Worm (Caenorhabditis elegans) whole organism, L1 larva: Measurements from ENCODE around the gene pqn-29.

Experiments used
- C04F5.9 ChIP-seq: sonication (generic microtip); optimal IDR thresholded peaks from 2 replicates; lab custom pipeline; 2016; ENCODE audit warnings: missing genetic modification characterization, missing compliant biosample characterization
- C34B4.2 ChIP-seq: sonication (generic microtip); optimal IDR thresholded peaks from 2 replicates; lab custom pipeline; 2017; ENCODE audit warnings: mild to moderate bottlenecking, missing genetic modification characterization, missing compliant biosample characterization
- F16B12.6 ChIP-seq: fragments of 150-350 bp; optimal IDR thresholded peaks from 2 replicates; lab custom pipeline; 2014; ENCODE audit warnings: missing biosample characterization, missing genetic modification characterization
- aly-2 ChIP-seq: fragments of 150-350 bp; optimal IDR thresholded peaks from 2 replicates; lab custom pipeline; 2014; ENCODE audit warnings: missing biosample characterization, missing genetic modification characterization
- ama-1 ChIP-seq: fragments of 150-350 bp; optimal IDR thresholded peaks from 2 replicates; lab custom pipeline; 2014
- ceh-63 ChIP-seq: fragments of 200-800 bp; sonication (Bioruptor generic); optimal IDR thresholded peaks from 2 replicates; lab custom pipeline; 2018; ENCODE audit warnings: mild to moderate bottlenecking, missing genetic modification characterization, missing compliant biosample characterization
- ceh-8 ChIP-seq: fragments of 200-800 bp; sonication (Bioruptor generic); optimal IDR thresholded peaks from 2 replicates; lab custom pipeline; 2018; ENCODE audit warnings: mild to moderate bottlenecking, missing genetic modification characterization, moderate library complexity, missing compliant biosample characterization
- ceh-82 ChIP-seq, 3 experiments: fragments of 150-350 bp in 1 of 3; sonication (generic microtip) in 2 of 3; optimal IDR thresholded peaks; 2 replicates each; lab custom pipeline; 2014 to 2017; ENCODE audit warnings: missing biosample characterization in 3 of 3, missing genetic modification characterization in 3 of 3
- ceh-88 ChIP-seq: fragments of 200-800 bp; sonication (Bioruptor generic); IDR thresholded peaks from 2 replicates; pipeline ENCODE4 v1.3.6; 2022; ENCODE audit warnings: missing genetic modification characterization, missing compliant biosample characterization
- ceh-90 ChIP-seq: sonication (generic microtip); optimal IDR thresholded peaks from 2 replicates; lab custom pipeline; 2016; ENCODE audit warnings: missing genetic modification characterization, missing compliant biosample characterization
- dpl-1 ChIP-seq, 3 experiments: fragments of 150-350 bp in 2 of 3; sonication (generic microtip) in 1 of 3; optimal IDR thresholded peaks; 2 replicates each; lab custom pipeline; 2014 to 2017; ENCODE audit warnings: missing biosample characterization in 3 of 3, missing genetic modification characterization in 3 of 3, missing genetic modification reagents in 3 of 3
- dsc-1 ChIP-seq: sonication (generic microtip); optimal IDR thresholded peaks from 2 replicates; lab custom pipeline; 2016; ENCODE audit warnings: mild to moderate bottlenecking, missing genetic modification characterization, missing compliant biosample characterization
- efl-1 ChIP-seq, 4 experiments: fragments of 150-350 bp; optimal IDR thresholded peaks in 3 of 4; peaks in 1 of 4; 1 replicate in 1 of 4; 2 replicates in 3 of 4; lab custom pipeline; 2014; ENCODE audit warnings: missing biosample characterization in 2 of 4, missing genetic modification characterization in 2 of 4, missing genetic modification reagents in 2 of 4
- egl-27 ChIP-seq, 2 experiments: fragments of 150-350 bp in 1 of 2; sonication (generic microtip); optimal IDR thresholded peaks; 3 replicates each; lab custom pipeline; 2017 to 2018; ENCODE audit warnings: missing biosample characterization in 2 of 2, missing genetic modification characterization in 2 of 2, missing genetic modification reagents in 2 of 2
- elt-2 ChIP-seq: sonication (generic microtip); optimal IDR thresholded peaks from 2 replicates; lab custom pipeline; 2016; ENCODE audit warnings: missing genetic modification characterization, mild to moderate bottlenecking, inconsistent platforms, missing compliant biosample characterization, missing genetic modification reagents
- elt-3 ChIP-seq, 6 experiments: fragments of 150-350 bp in 1 of 6; sonication (generic microtip); optimal IDR thresholded peaks; 2 replicates each; lab custom pipeline; 2017 to 2018; ENCODE audit warnings: missing biosample characterization in 6 of 6, missing genetic modification characterization in 6 of 6, inconsistent platforms in 1 of 6
- ets-5 ChIP-seq: fragments of 200-800 bp; sonication (Bioruptor generic); IDR thresholded peaks from 2 replicates; pipeline ENCODE4 v1.3.6; 2022; ENCODE audit warnings: missing genetic modification characterization, missing compliant biosample characterization
- fkh-4 ChIP-seq: sonication (generic microtip); optimal IDR thresholded peaks from 2 replicates; lab custom pipeline; 2016; ENCODE audit warnings: missing compliant biosample characterization, missing genetic modification characterization, borderline replicate concordance
- fos-1 ChIP-seq: fragments of 150-350 bp; optimal IDR thresholded peaks from 2 replicates; lab custom pipeline; 2014; ENCODE audit warnings: missing biosample characterization, missing genetic modification characterization
- grh-1 ChIP-seq: fragments of 200-800 bp; sonication (Bioruptor generic); IDR thresholded peaks from 2 replicates; pipeline ENCODE4 v1.3.6; 2022; ENCODE audit warnings: missing genetic modification reagents, missing genetic modification characterization, missing compliant biosample characterization
- hlh-17 ChIP-seq: fragments of 200-800 bp; sonication (Bioruptor generic); optimal IDR thresholded peaks from 2 replicates; lab custom pipeline; 2018; ENCODE audit warnings: missing genetic modification characterization, mild to moderate bottlenecking, missing compliant biosample characterization, moderate library complexity, borderline replicate concordance
- hlh-4 ChIP-seq: sonication (generic microtip); optimal IDR thresholded peaks from 2 replicates; lab custom pipeline; 2016; ENCODE audit warnings: mild to moderate bottlenecking, missing genetic modification characterization, missing compliant biosample characterization
- hpl-2 ChIP-seq: fragments of 150-350 bp; optimal IDR thresholded peaks from 2 replicates; lab custom pipeline; 2014; ENCODE audit warnings: missing biosample characterization, missing genetic modification reagents, missing genetic modification characterization
- jun-1 ChIP-seq: fragments of 150-350 bp; optimal IDR thresholded peaks from 2 replicates; lab custom pipeline; 2014; ENCODE audit warnings: missing biosample characterization, missing genetic modification reagents, missing genetic modification characterization
- lin-13 ChIP-seq: fragments of 150-350 bp; optimal IDR thresholded peaks from 2 replicates; lab custom pipeline; 2014; ENCODE audit warnings: missing biosample characterization, missing genetic modification reagents, missing genetic modification characterization
- lin-14 ChIP-seq: fragments of 200-800 bp; sonication (Bioruptor generic); optimal IDR thresholded peaks from 2 replicates; lab custom pipeline; 2018; ENCODE audit warnings: mild to moderate bottlenecking, missing genetic modification characterization, moderate library complexity, missing compliant biosample characterization
- lin-35 ChIP-seq, 2 experiments: fragments of 150-350 bp; optimal IDR thresholded peaks; 2 replicates each; lab custom pipeline; 2014; ENCODE audit warnings: missing biosample characterization in 2 of 2, missing genetic modification characterization in 2 of 2, missing genetic modification reagents in 2 of 2
- lin-39 ChIP-seq: fragments of 150-350 bp; optimal IDR thresholded peaks from 2 replicates; lab custom pipeline; 2014; ENCODE audit warnings: missing biosample characterization, missing genetic modification reagents, missing genetic modification characterization
- mab-9 ChIP-seq: fragments of 200-800 bp; sonication (Bioruptor generic); IDR thresholded peaks from 2 replicates; pipeline ENCODE4 v1.3.6; 2022; ENCODE audit warnings: missing genetic modification reagents, missing genetic modification characterization, missing compliant biosample characterization
- mdl-1 ChIP-seq, 2 experiments: fragments of 150-350 bp; optimal IDR thresholded peaks; 2 replicates each; lab custom pipeline; 2014 to 2017; ENCODE audit warnings: missing biosample characterization in 2 of 2, missing genetic modification characterization in 2 of 2, inconsistent platforms in 1 of 2
- mep-1 ChIP-seq: fragments of 150-350 bp; optimal IDR thresholded peaks from 2 replicates; lab custom pipeline; 2014; ENCODE audit warnings: missing biosample characterization, missing genetic modification characterization
- nhr-11 ChIP-seq: fragments of 150-350 bp; optimal IDR thresholded peaks from 2 replicates; lab custom pipeline; 2014; ENCODE audit warnings: missing biosample characterization, missing genetic modification characterization
- nhr-12 ChIP-seq: sonication (generic microtip); optimal IDR thresholded peaks from 2 replicates; lab custom pipeline; 2017; ENCODE audit warnings: missing biosample characterization, missing genetic modification characterization
- nhr-20 ChIP-seq: sonication (generic microtip); optimal IDR thresholded peaks from 2 replicates; lab custom pipeline; 2016; ENCODE audit warnings: mild to moderate bottlenecking, missing genetic modification characterization, missing compliant biosample characterization
- nhr-237 ChIP-seq: fragments of 150-350 bp; optimal IDR thresholded peaks from 2 replicates; lab custom pipeline; 2014; ENCODE audit warnings: missing biosample characterization, missing genetic modification characterization
- nhr-28 ChIP-seq: fragments of 150-350 bp; optimal IDR thresholded peaks from 2 replicates; lab custom pipeline; 2014; ENCODE audit warnings: missing biosample characterization, missing genetic modification characterization
- nhr-47 ChIP-seq: sonication (generic microtip); optimal IDR thresholded peaks from 2 replicates; lab custom pipeline; 2016; ENCODE audit warnings: mild to moderate bottlenecking, missing genetic modification characterization, moderate library complexity, missing compliant biosample characterization
- nhr-71 ChIP-seq: sonication (generic microtip); optimal IDR thresholded peaks from 2 replicates; lab custom pipeline; 2016; ENCODE audit warnings: mild to moderate bottlenecking, missing genetic modification characterization, moderate library complexity, missing compliant biosample characterization
- nhr-76 ChIP-seq: sonication (generic microtip); optimal IDR thresholded peaks from 2 replicates; lab custom pipeline; 2017; ENCODE audit warnings: missing biosample characterization, missing genetic modification characterization
- nhr-77 ChIP-seq: fragments of 150-350 bp; optimal IDR thresholded peaks from 2 replicates; lab custom pipeline; 2014; ENCODE audit warnings: missing biosample characterization, missing genetic modification characterization
- nhr-90 ChIP-seq: sonication (generic microtip); optimal IDR thresholded peaks from 2 replicates; lab custom pipeline; 2016; ENCODE audit warnings: mild to moderate bottlenecking, missing genetic modification characterization, missing compliant biosample characterization; ENCODE audit not compliant: poor library complexity
- pax-3 ChIP-seq: fragments of 200-800 bp; sonication (Bioruptor generic); optimal IDR thresholded peaks from 2 replicates; lab custom pipeline; 2018; ENCODE audit warnings: mild to moderate bottlenecking, missing genetic modification characterization, moderate library complexity, missing compliant biosample characterization
- skn-1 ChIP-seq: fragments of 150-350 bp; optimal IDR thresholded peaks from 2 replicates; lab custom pipeline; 2014; ENCODE audit warnings: missing biosample characterization, missing genetic modification characterization
- sptf-1 ChIP-seq: fragments of 150-350 bp; optimal IDR thresholded peaks from 2 replicates; lab custom pipeline; 2014; ENCODE audit warnings: missing biosample characterization, missing genetic modification characterization
- sup-37 ChIP-seq: fragments of 200-800 bp; sonication (Bioruptor generic); optimal IDR thresholded peaks from 2 replicates; lab custom pipeline; 2018; ENCODE audit warnings: mild to moderate bottlenecking, missing genetic modification characterization, missing compliant biosample characterization
- swsn-7 ChIP-seq: sonication (generic microtip); optimal IDR thresholded peaks from 2 replicates; lab custom pipeline; 2016; ENCODE audit warnings: missing genetic modification characterization, missing compliant biosample characterization
- tbx-2 ChIP-seq: sonication (generic microtip); optimal IDR thresholded peaks from 2 replicates; lab custom pipeline; 2016; ENCODE audit warnings: missing genetic modification characterization, missing compliant biosample characterization
- tlp-1 ChIP-seq: fragments of 150-350 bp; optimal IDR thresholded peaks from 2 replicates; lab custom pipeline; 2014; ENCODE audit warnings: missing biosample characterization, missing genetic modification characterization
- unc-130 ChIP-seq: fragments of 150-350 bp; optimal IDR thresholded peaks from 2 replicates; lab custom pipeline; 2017; ENCODE audit warnings: missing biosample characterization, missing genetic modification characterization, inconsistent platforms
- unc-30 ChIP-seq: sonication (generic microtip); optimal IDR thresholded peaks from 2 replicates; lab custom pipeline; 2017; ENCODE audit warnings: missing biosample characterization, missing genetic modification characterization
- ztf-11 ChIP-seq, 2 experiments: sonication (generic microtip); optimal IDR thresholded peaks; 2 replicates each; lab custom pipeline; 2016 to 2017; ENCODE audit warnings: missing genetic modification characterization in 2 of 2, missing biosample characterization in 1 of 2, missing compliant biosample characterization in 1 of 2
- ztf-4 ChIP-seq: fragments of 150-350 bp; optimal IDR thresholded peaks from 2 replicates; lab custom pipeline; 2014; ENCODE audit warnings: missing biosample characterization, missing genetic modification characterization

pqn-29 gene

DNA sequence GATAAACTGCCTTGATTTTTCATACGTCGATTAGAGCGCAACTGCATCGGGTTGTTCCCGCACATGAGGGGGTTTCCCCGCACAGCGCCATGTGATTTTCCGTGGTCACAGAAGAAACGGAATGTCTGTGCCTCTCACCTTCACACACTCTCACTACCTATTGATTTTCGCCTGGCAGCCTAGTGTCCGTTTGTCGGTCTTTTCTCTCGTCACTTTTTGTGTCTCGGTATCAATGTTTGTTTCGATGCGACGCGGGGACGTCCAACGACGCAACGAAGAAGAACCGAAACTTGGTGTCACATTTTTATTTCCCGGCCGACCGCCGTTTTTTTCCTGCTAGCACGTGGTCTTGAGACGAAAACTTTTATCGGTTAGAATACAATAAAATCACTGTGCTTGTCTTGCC, 3.2 kb upstream of the pqn-29 start (continued):
- peak; percentile 94 for TF ChIP-seq nhr-47 (tag; lab: Kevin White, UChicago)
- TF ChIP-seq nhr-76 (tag; lab: Kevin White, UChicago): peak; percentile 55
- TF ChIP-seq ceh-88 (GFP tag; lab: Robert Waterston, UW): peak; percentile 81; the same call in 1 of the 2 replicates
- peak; percentile 99 for TF ChIP-seq nhr-71
- peak in 1 of 2 experiments; percentile 30 for TF ChIP-seq ztf-11 (tag; optimal IDR thresholded peaks at IDR 0.05; lab: Kevin White, UChicago)
- peak; percentile 65 for TF ChIP-seq nhr-11 (tag; lab: Kevin White, UChicago)
- no peak for TF ChIP-seq tlp-1 (tag; lab: Kevin White, UChicago)
- TF ChIP-seq ama-1 (lab: Kevin White, UChicago): no peak
- peak; percentile 86 to 91 for TF ChIP-seq efl-1 (optimal IDR thresholded peaks at IDR 0.05; lab: Kevin White, UChicago)
- TF ChIP-seq efl-1 (GFP tag; optimal IDR thresholded peaks at IDR 0.05 in 1 of 2; lab: Kevin White, UChicago): peak; percentile 72 to 97
- TF ChIP-seq nhr-28 (tag; lab: Kevin White, UChicago): peak; percentile 9
- TF ChIP-seq C34B4.2 (tag; lab: Kevin White, UChicago): no peak
- peak; percentile 90 for TF ChIP-seq ztf-4
- TF ChIP-seq nhr-20 (tag; lab: Kevin White, UChicago): peak; percentile 98
- peak; percentile 81 for TF ChIP-seq skn-1
- no peak for TF ChIP-seq hlh-17 (GFP tag; lab: Kevin White, UChicago)
- peak; percentile 84 to 85 for TF ChIP-seq egl-27 (tag; optimal IDR thresholded peaks at IDR 0.05; lab: Kevin White, UChicago)
- peak; percentile 90 for TF ChIP-seq unc-130
- TF ChIP-seq nhr-12 (tag; lab: Kevin White, UChicago): no peak
- TF ChIP-seq nhr-77 (tag; lab: Kevin White, UChicago): peak; percentile 95
- peak; percentile 73 for TF ChIP-seq dsc-1 (tag; lab: Kevin White, UChicago)
- peak; percentile 73 for TF ChIP-seq mab-9 (GFP tag; lab: Robert Waterston, UW)
- TF ChIP-seq fkh-4 (tag; lab: Kevin White, UChicago): peak; percentile 44
- TF ChIP-seq nhr-90 (tag; lab: Kevin White, UChicago): peak; percentile 93
- TF ChIP-seq elt-3 (tag; optimal IDR thresholded peaks at IDR 0.05; lab: Kevin White, UChicago): peak in 5 of 6 experiments; percentile 36 to 97 (median 82)
- no peak for TF ChIP-seq sptf-1
- TF ChIP-seq ceh-82 (tag; optimal IDR thresholded peaks at IDR 0.05; lab: Kevin White, UChicago): peak; percentile 47 to 81 (median 66)
- peak; percentile 96 for TF ChIP-seq mep-1 (tag; lab: Kevin White, UChicago)
- peak; percentile 92 for TF ChIP-seq swsn-7 (tag; lab: Kevin White, UChicago)
- peak; percentile 51 for TF ChIP-seq F16B12.6 (tag; lab: Kevin White, UChicago)
- no peak for TF ChIP-seq ceh-8 (GFP tag; lab: Kevin White, UChicago)
- TF ChIP-seq fos-1: peak; percentile 65
- TF ChIP-seq mdl-1 (tag; optimal IDR thresholded peaks at IDR 0.05; lab: Kevin White, UChicago): peak; percentile 94 to 100
- no peak for TF ChIP-seq aly-2
- peak; percentile 77 for TF ChIP-seq nhr-237 (tag; lab: Kevin White, UChicago)
- TF ChIP-seq unc-30 (tag; lab: Kevin White, UChicago): no peak
- peak; percentile 84 for TF ChIP-seq pax-3 (tag; lab: Kevin White, UChicago)
- no peak for TF ChIP-seq ceh-63 (GFP tag; lab: Kevin White, UChicago)
- no peak for TF ChIP-seq hlh-4 (tag; lab: Kevin White, UChicago)
- TF ChIP-seq dpl-1 (GFP tag; optimal IDR thresholded peaks at IDR 0.05; lab: Kevin White, UChicago): peak; percentile 72 to 78 (median 72)
- peak; percentile 91 for TF ChIP-seq hpl-2 (GFP tag; lab: Kevin White, UChicago)
- peak; percentile 83 to 91 for TF ChIP-seq lin-35 (GFP tag; optimal IDR thresholded peaks at IDR 0.05; lab: Kevin White, UChicago)
- peak; percentile 7 for TF ChIP-seq lin-39 (tag; lab: Kevin White, UChicago)
- TF ChIP-seq grh-1 (GFP tag; lab: Robert Waterston, UW): peak; percentile 69
- peak; percentile 76 for TF ChIP-seq sup-37
- peak; percentile 90 for TF ChIP-seq elt-2 (tag; lab: Kevin White, UChicago)
- peak; percentile 84 for TF ChIP-seq C04F5.9 (tag; lab: Kevin White, UChicago)
- peak; percentile 91 for TF ChIP-seq lin-13 (GFP tag; lab: Kevin White, UChicago)
- TF ChIP-seq tbx-2 (tag; lab: Kevin White, UChicago): peak; percentile 94
- no peak for TF ChIP-seq ceh-90 (tag; lab: Kevin White, UChicago)
- TF ChIP-seq jun-1: peak; percentile 92
- TF ChIP-seq ets-5: no peak
- peak; percentile 100 for TF ChIP-seq lin-14 (GFP tag; lab: Kevin White, UChicago)
